Fruit fly (Drosophila melanogaster) whole organism, wandering third instar larva: ENCODE data around the gene CG31954.

Source experiments
- CG32264 ChIP-seq: fragments of 200-800 bp; sonication (Bioruptor generic); optimal IDR thresholded peaks from 2 replicates; lab custom pipeline; 2016; ENCODE audit warnings: missing biosample characterization, missing genetic modification characterization
- CrebA ChIP-seq: fragments of 200-800 bp; sonication (Bioruptor generic); optimal IDR thresholded peaks from 2 replicates; lab custom pipeline; 2016; ENCODE audit warnings: missing biosample characterization, mild to moderate bottlenecking, missing genetic modification characterization, borderline replicate concordance
- Dfd ChIP-seq: fragments of >200 bp; optimal IDR thresholded peaks from 2 replicates; lab custom pipeline; 2017; ENCODE audit warnings: missing biosample characterization, missing genetic modification characterization
- Dif ChIP-seq: fragments of 200-275, 200-300 bp; sonication (Bioruptor generic); optimal IDR thresholded peaks from 2 replicates; lab custom pipeline; 2018; ENCODE audit warnings: missing biosample characterization, missing genetic modification characterization; ENCODE audit not compliant: partially characterized antibody
- Hr78 ChIP-seq: fragments of >200 bp; optimal IDR thresholded peaks from 2 replicates; lab custom pipeline; 2017; ENCODE audit warnings: missing biosample characterization, missing genetic modification characterization
- Jra ChIP-seq: sonication (Bioruptor generic); optimal IDR thresholded peaks from 2 replicates; lab custom pipeline; 2016; ENCODE audit warnings: missing biosample characterization, missing genetic modification characterization
- Mio ChIP-seq: sonication (Bioruptor generic); optimal IDR thresholded peaks from 2 replicates; lab custom pipeline; 2016; ENCODE audit warnings: missing biosample characterization, missing genetic modification characterization
- Myc ChIP-seq: fragments of >200 bp; optimal IDR thresholded peaks from 2 replicates; lab custom pipeline; 2017
- Rel ChIP-seq, 2 experiments: fragments of 200-800 bp; sonication (Bioruptor generic) in 1 of 2; optimal IDR thresholded peaks; 2 replicates in 1 of 2; 3 replicates in 1 of 2; lab custom pipeline; 2016 to 2019; ENCODE audit warnings: mild to moderate bottlenecking in 2 of 2, missing biosample characterization in 2 of 2, missing genetic modification characterization in 2 of 2, moderate library complexity in 1 of 2
- Sp1 ChIP-seq: fragments of 200-800 bp; sonication (Bioruptor generic); optimal IDR thresholded peaks from 3 replicates; lab custom pipeline; 2019; ENCODE audit warnings: missing biosample characterization, mild to moderate bottlenecking, missing genetic modification characterization, moderate library complexity
- br ChIP-seq: fragments of 200-800 bp; sonication (Bioruptor generic); optimal IDR thresholded peaks from 2 replicates; lab custom pipeline; 2016; ENCODE audit warnings: missing biosample characterization, missing genetic modification characterization
- dl ChIP-seq, 2 experiments: fragments of 175-275, 200-275 bp in 1 of 2; fragments of 200-275 bp in 1 of 2; sonication (Bioruptor generic); optimal IDR thresholded peaks; lab custom pipeline; 2018; ENCODE audit warnings: mild to moderate bottlenecking in 2 of 2, missing biosample characterization in 2 of 2, missing genetic modification characterization in 2 of 2, moderate library complexity in 2 of 2; ENCODE audit not compliant: partially characterized antibody in 2 of 2, insufficient read depth in 1 of 2
- lola ChIP-seq: fragments of >200 bp; optimal IDR thresholded peaks from 2 replicates; lab custom pipeline; 2017; ENCODE audit warnings: missing biosample characterization, missing genetic modification characterization
- pan ChIP-seq: fragments of >200 bp; optimal IDR thresholded peaks from 2 replicates; lab custom pipeline; 2017
- sage ChIP-seq: fragments of 200-800 bp; sonication (Bioruptor generic); optimal IDR thresholded peaks from 2 replicates; lab custom pipeline; 2016; ENCODE audit warnings: missing biosample characterization, mild to moderate bottlenecking, missing genetic modification characterization
- sv ChIP-seq: fragments of 200-800 bp; sonication (Bioruptor generic); optimal IDR thresholded peaks from 3 replicates; lab custom pipeline; 2016; ENCODE audit warnings: missing biosample characterization, missing genetic modification characterization
- tai ChIP-seq: sonication (Bioruptor generic); optimal IDR thresholded peaks from 2 replicates; lab custom pipeline; 2016; ENCODE audit warnings: missing biosample characterization, missing genetic modification characterization
- usp ChIP-seq: fragments of >200 bp; optimal IDR thresholded peaks from 2 replicates; lab custom pipeline; 2017; ENCODE audit warnings: missing biosample characterization, missing genetic modification characterization

The CG31954 gene

dm6 chr2L:3466846-3467245 lies 43.1 kb downstream of the CG31954 start:
- TF ChIP-seq sage (no peak), pan (lab: Kevin White, UChicago) (no peak), usp (GFP tag; lab: Kevin White, UChicago) (no peak), Dif (GFP tag; lab: Kevin White, UChicago) (no peak), Dfd (GFP tag; lab: Kevin White, UChicago) (no peak), br (GFP tag; lab: Kevin White, UChicago) (no peak), Myc (lab: Kevin White, UChicago) (no peak)

- TF ChIP-seq Sp1 (GFP tag; lab: Kevin White, UChicago) (no peak), dl (GFP tag; optimal IDR thresholded peaks at IDR 0.05; lab: Kevin White, UChicago; ENCODE audit: insufficient read depth in 1 of 2, partially characterized antibody in 2 of 2) (no peak), Rel (GFP tag; optimal IDR thresholded peaks at IDR 0.05; lab: Kevin White, UChicago) (no peak), Rel (tag; optimal IDR thresholded peaks at IDR 0.05; lab: Kevin White, UChicago) (peak; percentile 18), sv (GFP tag; lab: Kevin White, UChicago) (no peak)
- TF ChIP-seq, all 38 proteins: peak for 1
These were observed 43.8 kb downstream of the CG31954 start, which contains the start of the genes msl-2 and ND-PDSW for dm6 chr2L:3465918-3466727. Gene msl-2, minus strand, starts transcription at chr2L:3466112. Gene ND-PDSW, plus strand, starts transcription at chr2L:3466157.

dm6 chr2L:3465426-3465825 lies 44.5 kb downstream of the CG31954 start:
- TF ChIP-seq lola (GFP tag; lab: Kevin White, UChicago) = no peak
- no peak for TF ChIP-seq CG32264

- TF ChIP-seq CrebA = no peak
- TF ChIP-seq Jra (GFP tag; lab: Kevin White, UChicago) = no peak
- no peak for TF ChIP-seq Hr78
- TF ChIP-seq dl (GFP tag; optimal IDR thresholded peaks at IDR 0.05; lab: Kevin White, UChicago; ENCODE audit: insufficient read depth in 1 of 2, partially characterized antibody in 2 of 2) = no peak
- TF ChIP-seq tai (GFP tag; lab: Kevin White, UChicago) = no peak
- no peak for TF ChIP-seq Mio (GFP tag; lab: Kevin White, UChicago)
- TF ChIP-seq br (GFP tag; lab: Kevin White, UChicago) = no peak
- no peak for TF ChIP-seq sage
These were observed 48.1 kb downstream of the CG31954 start, which contains the start of gene CG3246 for dm6 chr2L:3461760-3462159. Gene CG3246, minus strand, starts transcription at chr2L:3461952.
